Worm (Caenorhabditis elegans) whole organism, L1 larva: ENCODE measurements around the gene F42A6.1.

Experiments used
- C04F5.9 ChIP-seq: sonication (generic microtip); optimal IDR thresholded peaks from 2 replicates; lab custom pipeline; 2016; ENCODE audit warnings: missing genetic modification characterization, missing compliant biosample characterization
- C34B4.2 ChIP-seq: sonication (generic microtip); optimal IDR thresholded peaks from 2 replicates; lab custom pipeline; 2017; ENCODE audit warnings: mild to moderate bottlenecking, missing genetic modification characterization, missing compliant biosample characterization
- F16B12.6 ChIP-seq: fragments of 150-350 bp; optimal IDR thresholded peaks from 2 replicates; lab custom pipeline; 2014; ENCODE audit warnings: missing biosample characterization, missing genetic modification characterization
- Y116A8C.19 ChIP-seq: sonication (generic microtip); optimal IDR thresholded peaks from 2 replicates; lab custom pipeline; 2016; ENCODE audit warnings: missing compliant biosample characterization, missing genetic modification characterization, borderline replicate concordance
- alr-1 ChIP-seq: fragments of 200-800 bp; sonication (Bioruptor generic); optimal IDR thresholded peaks from 2 replicates; lab custom pipeline; 2018; ENCODE audit warnings: borderline replicate concordance, mild to moderate bottlenecking, missing genetic modification characterization, missing compliant biosample characterization
- aly-2 ChIP-seq: fragments of 150-350 bp; optimal IDR thresholded peaks from 2 replicates; lab custom pipeline; 2014; ENCODE audit warnings: missing biosample characterization, missing genetic modification characterization
- ama-1 ChIP-seq: fragments of 150-350 bp; optimal IDR thresholded peaks from 2 replicates; lab custom pipeline; 2014
- blmp-1 ChIP-seq: fragments of 150-350 bp; optimal IDR thresholded peaks from 2 replicates; lab custom pipeline; 2014; ENCODE audit warnings: missing biosample characterization, missing genetic modification characterization
- ceh-8 ChIP-seq: fragments of 200-800 bp; sonication (Bioruptor generic); optimal IDR thresholded peaks from 2 replicates; lab custom pipeline; 2018; ENCODE audit warnings: mild to moderate bottlenecking, missing genetic modification characterization, moderate library complexity, missing compliant biosample characterization
- ceh-88 ChIP-seq: fragments of 200-800 bp; sonication (Bioruptor generic); IDR thresholded peaks from 2 replicates; pipeline ENCODE4 v1.3.6; 2022; ENCODE audit warnings: missing genetic modification characterization, missing compliant biosample characterization
- ceh-90 ChIP-seq: sonication (generic microtip); optimal IDR thresholded peaks from 2 replicates; lab custom pipeline; 2016; ENCODE audit warnings: missing genetic modification characterization, missing compliant biosample characterization
- ces-1 ChIP-seq: fragments of 150-350 bp; optimal IDR thresholded peaks from 2 replicates; lab custom pipeline; 2014; ENCODE audit warnings: missing biosample characterization, missing genetic modification reagents, missing genetic modification characterization
- dpl-1 ChIP-seq, 3 experiments: fragments of 150-350 bp in 2 of 3; sonication (generic microtip) in 1 of 3; optimal IDR thresholded peaks; 2 replicates each; lab custom pipeline; 2014 to 2017; ENCODE audit warnings: missing biosample characterization in 3 of 3, missing genetic modification characterization in 3 of 3, missing genetic modification reagents in 3 of 3
- dsc-1 ChIP-seq: sonication (generic microtip); optimal IDR thresholded peaks from 2 replicates; lab custom pipeline; 2016; ENCODE audit warnings: mild to moderate bottlenecking, missing genetic modification characterization, missing compliant biosample characterization
- efl-3 ChIP-seq: fragments of 200-800 bp; sonication (Bioruptor generic); optimal IDR thresholded peaks from 2 replicates; lab custom pipeline; 2018; ENCODE audit warnings: mild to moderate bottlenecking, missing genetic modification characterization, missing compliant biosample characterization
- egl-27 ChIP-seq, 2 experiments: fragments of 150-350 bp in 1 of 2; sonication (generic microtip); optimal IDR thresholded peaks; 3 replicates each; lab custom pipeline; 2017 to 2018; ENCODE audit warnings: missing biosample characterization in 2 of 2, missing genetic modification characterization in 2 of 2, missing genetic modification reagents in 2 of 2
- fkh-10 ChIP-seq: sonication (generic microtip); optimal IDR thresholded peaks from 2 replicates; lab custom pipeline; 2017; ENCODE audit warnings: missing biosample characterization, missing genetic modification reagents, missing genetic modification characterization
- fkh-4 ChIP-seq: sonication (generic microtip); optimal IDR thresholded peaks from 2 replicates; lab custom pipeline; 2016; ENCODE audit warnings: missing compliant biosample characterization, missing genetic modification characterization, borderline replicate concordance
- fkh-8 ChIP-seq: sonication (generic microtip); optimal IDR thresholded peaks from 2 replicates; lab custom pipeline; 2016; ENCODE audit warnings: mild to moderate bottlenecking, missing genetic modification characterization, missing compliant biosample characterization
- fos-1 ChIP-seq: fragments of 150-350 bp; optimal IDR thresholded peaks from 2 replicates; lab custom pipeline; 2014; ENCODE audit warnings: missing biosample characterization, missing genetic modification characterization
- hlh-17 ChIP-seq: fragments of 200-800 bp; sonication (Bioruptor generic); optimal IDR thresholded peaks from 2 replicates; lab custom pipeline; 2018; ENCODE audit warnings: missing genetic modification characterization, mild to moderate bottlenecking, missing compliant biosample characterization, moderate library complexity, borderline replicate concordance
- isw-1 ChIP-seq: fragments of 200-800 bp; sonication (Bioruptor generic); IDR thresholded peaks from 2 replicates; pipeline ENCODE4 v1.3.6; 2022; ENCODE audit warnings: missing genetic modification characterization, missing compliant biosample characterization
- lin-13 ChIP-seq: fragments of 150-350 bp; optimal IDR thresholded peaks from 2 replicates; lab custom pipeline; 2014; ENCODE audit warnings: missing biosample characterization, missing genetic modification reagents, missing genetic modification characterization
- lin-15B ChIP-seq: fragments of 150-350 bp; sonication (generic microtip); optimal IDR thresholded peaks from 3 replicates; lab custom pipeline; 2014; ENCODE audit warnings: missing biosample characterization, missing genetic modification characterization
- lin-39 ChIP-seq: fragments of 150-350 bp; optimal IDR thresholded peaks from 2 replicates; lab custom pipeline; 2014; ENCODE audit warnings: missing biosample characterization, missing genetic modification reagents, missing genetic modification characterization
- lsy-2 ChIP-seq, 2 experiments: fragments of 150-350 bp; optimal IDR thresholded peaks; 2 replicates each; lab custom pipeline; 2014; ENCODE audit warnings: missing biosample characterization in 2 of 2, missing genetic modification characterization in 2 of 2
- mef-2 ChIP-seq: fragments of 150-350 bp; optimal IDR thresholded peaks from 2 replicates; lab custom pipeline; 2014; ENCODE audit warnings: missing biosample characterization, missing genetic modification characterization
- mep-1 ChIP-seq: fragments of 150-350 bp; optimal IDR thresholded peaks from 2 replicates; lab custom pipeline; 2014; ENCODE audit warnings: missing biosample characterization, missing genetic modification characterization
- nhr-19 ChIP-seq: fragments of 200-800 bp; sonication (Bioruptor generic); conservative IDR thresholded peaks from 2 replicates; pipeline ENCODE4 v1.3.6; 2022; ENCODE audit warnings: missing genetic modification characterization, missing compliant biosample characterization
- nhr-20 ChIP-seq: sonication (generic microtip); optimal IDR thresholded peaks from 2 replicates; lab custom pipeline; 2016; ENCODE audit warnings: mild to moderate bottlenecking, missing genetic modification characterization, missing compliant biosample characterization
- nhr-237 ChIP-seq: fragments of 150-350 bp; optimal IDR thresholded peaks from 2 replicates; lab custom pipeline; 2014; ENCODE audit warnings: missing biosample characterization, missing genetic modification characterization
- nhr-28 ChIP-seq: fragments of 150-350 bp; optimal IDR thresholded peaks from 2 replicates; lab custom pipeline; 2014; ENCODE audit warnings: missing biosample characterization, missing genetic modification characterization
- nhr-47 ChIP-seq: sonication (generic microtip); optimal IDR thresholded peaks from 2 replicates; lab custom pipeline; 2016; ENCODE audit warnings: mild to moderate bottlenecking, missing genetic modification characterization, moderate library complexity, missing compliant biosample characterization
- nhr-71 ChIP-seq: sonication (generic microtip); optimal IDR thresholded peaks from 2 replicates; lab custom pipeline; 2016; ENCODE audit warnings: mild to moderate bottlenecking, missing genetic modification characterization, moderate library complexity, missing compliant biosample characterization
- nhr-76 ChIP-seq: sonication (generic microtip); optimal IDR thresholded peaks from 2 replicates; lab custom pipeline; 2017; ENCODE audit warnings: missing biosample characterization, missing genetic modification characterization
- pag-3 ChIP-seq: sonication (generic microtip); optimal IDR thresholded peaks from 2 replicates; lab custom pipeline; 2017; ENCODE audit warnings: missing genetic modification characterization, mild to moderate bottlenecking, missing compliant biosample characterization, antibody characterized with exemption, borderline replicate concordance; ENCODE audit not compliant: insufficient read depth
- pax-3 ChIP-seq: fragments of 200-800 bp; sonication (Bioruptor generic); optimal IDR thresholded peaks from 2 replicates; lab custom pipeline; 2018; ENCODE audit warnings: mild to moderate bottlenecking, missing genetic modification characterization, moderate library complexity, missing compliant biosample characterization
- pqm-1 ChIP-seq: sonication (generic microtip); optimal IDR thresholded peaks from 3 replicates; lab custom pipeline; 2017; ENCODE audit warnings: missing biosample characterization, missing genetic modification characterization
- snu-23 ChIP-seq: sonication (generic microtip); optimal IDR thresholded peaks from 2 replicates; lab custom pipeline; 2016; ENCODE audit warnings: missing genetic modification characterization, missing compliant biosample characterization
- swsn-7 ChIP-seq: sonication (generic microtip); optimal IDR thresholded peaks from 2 replicates; lab custom pipeline; 2016; ENCODE audit warnings: missing genetic modification characterization, missing compliant biosample characterization
- unc-130 ChIP-seq: fragments of 150-350 bp; optimal IDR thresholded peaks from 2 replicates; lab custom pipeline; 2017; ENCODE audit warnings: missing biosample characterization, missing genetic modification characterization, inconsistent platforms
- unc-62 ChIP-seq: fragments of 150-350 bp; optimal IDR thresholded peaks from 2 replicates; lab custom pipeline; 2014; ENCODE audit warnings: missing biosample characterization, missing genetic modification reagents, missing genetic modification characterization
- unc-86 ChIP-seq: sonication (generic microtip); optimal IDR thresholded peaks from 2 replicates; lab custom pipeline; 2016; ENCODE audit warnings: missing genetic modification characterization, missing compliant biosample characterization
- unc-98 ChIP-seq: fragments of 200-800 bp; sonication (Bioruptor generic); IDR thresholded peaks from 2 replicates; pipeline ENCODE4 v1.3.6; 2022; ENCODE audit warnings: missing genetic modification characterization, missing compliant biosample characterization
- vab-15 ChIP-seq: sonication (generic microtip); optimal IDR thresholded peaks from 2 replicates; lab custom pipeline; 2017; ENCODE audit warnings: missing genotype, mild to moderate bottlenecking, missing genetic modification characterization, missing compliant biosample characterization
- zip-4 ChIP-seq: fragments of 200-800 bp; sonication (Bioruptor generic); optimal IDR thresholded peaks from 2 replicates; lab custom pipeline; 2018; ENCODE audit warnings: mild to moderate bottlenecking, missing genetic modification characterization, moderate library complexity, missing compliant biosample characterization
- ztf-11 ChIP-seq, 2 experiments: sonication (generic microtip); optimal IDR thresholded peaks; 2 replicates each; lab custom pipeline; 2016 to 2017; ENCODE audit warnings: missing genetic modification characterization in 2 of 2, missing biosample characterization in 1 of 2, missing compliant biosample characterization in 1 of 2

The F42A6.1 gene

DNA sequence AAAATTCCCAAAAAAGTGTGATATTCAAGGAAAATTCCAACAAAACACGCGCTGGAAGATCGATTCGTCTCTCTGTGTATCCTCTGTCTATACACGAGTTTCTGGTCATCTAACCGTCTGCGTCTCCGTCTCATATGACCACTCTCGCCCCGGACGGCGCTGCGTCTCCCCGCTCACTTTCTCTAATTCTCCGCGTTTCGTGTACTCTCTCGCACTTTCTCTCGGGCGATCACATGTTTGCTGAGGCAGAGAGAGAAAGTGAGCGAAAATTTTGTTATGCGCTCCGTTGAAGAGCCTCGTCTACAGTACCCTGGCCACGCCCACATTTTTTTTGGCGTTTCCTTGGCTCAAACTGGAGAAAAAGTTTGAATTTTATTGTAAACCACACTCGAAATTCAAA, 29.7 kb downstream of the F42A6.1 start (continued):
- TF ChIP-seq nhr-20 (tag; lab: Kevin White, UChicago), result peak; percentile 95
- TF ChIP-seq lin-39 (tag; lab: Kevin White, UChicago), result peak; percentile 80
- peak; percentile 74 for TF ChIP-seq zip-4
- TF ChIP-seq lin-15B, result peak; percentile 67
- TF ChIP-seq mef-2 (tag; lab: Kevin White, UChicago), result peak; percentile 41
- TF ChIP-seq C34B4.2, result no peak
- TF ChIP-seq aly-2 (tag; lab: Kevin White, UChicago), result no peak
- 0 out of 2 replicates have a peak, but pooled peaks have one; percentile 36 for TF ChIP-seq unc-98 (GFP tag; lab: Robert Waterston, UW)
- peak; percentile 76 for TF ChIP-seq fos-1
- TF ChIP-seq ztf-11 (tag; optimal IDR thresholded peaks at IDR 0.05; lab: Kevin White, UChicago), result peak in 1 of 2 experiments; percentile 83
- TF ChIP-seq ces-1 (GFP tag; lab: Kevin White, UChicago), result no peak
- TF ChIP-seq vab-15 (tag; lab: Kevin White, UChicago), result no peak
- no peak for TF ChIP-seq pqm-1 (tag; lab: Kevin White, UChicago)
- no peak for TF ChIP-seq unc-130 (tag; lab: Kevin White, UChicago)
- TF ChIP-seq unc-86, result peak; percentile 97

ce11 chrIV:3385337-3386215, 30.7 kb downstream of the F42A6.1 start, which contains the start of gene mai-2:
Gene mai-2, plus strand, starts transcription at chrIV:3385910.
- TF ChIP-seq lin-13 (GFP tag; lab: Kevin White, UChicago) (peak; percentile 57), Y116A8C.19 (tag; lab: Kevin White, UChicago) (no peak), nhr-237 (tag; lab: Kevin White, UChicago) (no peak), mep-1 (tag; lab: Kevin White, UChicago) (peak; percentile 49), lin-39 (tag; lab: Kevin White, UChicago) (peak; percentile 18), ces-1 (GFP tag; lab: Kevin White, UChicago) (no peak), unc-86 (peak; percentile 60), nhr-19 (GFP tag; lab: Robert Waterston, UW) (peak; percentile 65), nhr-71 (peak; percentile 80), nhr-76 (no peak), fkh-4 (tag; lab: Kevin White, UChicago) (no peak), pag-3 (tag; lab: Kevin White, UChicago) (no peak), unc-98 (GFP tag; lab: Robert Waterston, UW) (0 out of 2 replicates have a peak, but pooled peaks have one; percentile 34), ztf-11 (tag; optimal IDR thresholded peaks at IDR 0.05; lab: Kevin White, UChicago) (peak in 1 of 2 experiments; percentile 12), egl-27 (tag; optimal IDR thresholded peaks at IDR 0.05; lab: Kevin White, UChicago) (no peak), C04F5.9 (no peak), fkh-10 (GFP tag; lab: Kevin White, UChicago) (peak; percentile 21), swsn-7 (tag; lab: Kevin White, UChicago) (peak; percentile 65), pax-3 (peak; percentile 12), nhr-28 (tag; lab: Kevin White, UChicago) (no peak), isw-1 (peak; percentile 37; the same call in 1 of the 2 replicates), C34B4.2 (no peak), snu-23 (peak; percentile 84), unc-130 (tag; lab: Kevin White, UChicago) (peak; percentile 77), ceh-8 (GFP tag; lab: Kevin White, UChicago) (peak; percentile 48), dpl-1 (GFP tag; optimal IDR thresholded peaks at IDR 0.05; lab: Kevin White, UChicago) (peak; percentile 90 to 94 (median 91)), vab-15 (tag; lab: Kevin White, UChicago) (no peak), ama-1 (lab: Kevin White, UChicago) (no peak), hlh-17 (GFP tag; lab: Kevin White, UChicago) (no peak), nhr-47 (tag; lab: Kevin White, UChicago) (peak; percentile 73), efl-3 (no peak), fkh-8 (peak; percentile 59), F16B12.6 (tag; lab: Kevin White, UChicago) (peak; percentile 95), ceh-90 (tag; lab: Kevin White, UChicago) (no peak), blmp-1 (tag; lab: Kevin White, UChicago) (peak; percentile 27), ceh-88 (GFP tag; lab: Robert Waterston, UW) (peak; percentile 10; the same call in 1 of the 2 replicates), unc-62 (GFP tag; lab: Kevin White, UChicago) (no peak), fos-1 (peak; percentile 58), lsy-2 (tag; optimal IDR thresholded peaks at IDR 0.05; lab: Kevin White, UChicago) (peak; percentile 80 to 83), alr-1 (tag; lab: Kevin White, UChicago) (no peak), dsc-1 (peak; percentile 14)
